Fruit fly (Drosophila melanogaster): ENCODE measurements around the gene RpS6.

RpS6 gene

DNA sequence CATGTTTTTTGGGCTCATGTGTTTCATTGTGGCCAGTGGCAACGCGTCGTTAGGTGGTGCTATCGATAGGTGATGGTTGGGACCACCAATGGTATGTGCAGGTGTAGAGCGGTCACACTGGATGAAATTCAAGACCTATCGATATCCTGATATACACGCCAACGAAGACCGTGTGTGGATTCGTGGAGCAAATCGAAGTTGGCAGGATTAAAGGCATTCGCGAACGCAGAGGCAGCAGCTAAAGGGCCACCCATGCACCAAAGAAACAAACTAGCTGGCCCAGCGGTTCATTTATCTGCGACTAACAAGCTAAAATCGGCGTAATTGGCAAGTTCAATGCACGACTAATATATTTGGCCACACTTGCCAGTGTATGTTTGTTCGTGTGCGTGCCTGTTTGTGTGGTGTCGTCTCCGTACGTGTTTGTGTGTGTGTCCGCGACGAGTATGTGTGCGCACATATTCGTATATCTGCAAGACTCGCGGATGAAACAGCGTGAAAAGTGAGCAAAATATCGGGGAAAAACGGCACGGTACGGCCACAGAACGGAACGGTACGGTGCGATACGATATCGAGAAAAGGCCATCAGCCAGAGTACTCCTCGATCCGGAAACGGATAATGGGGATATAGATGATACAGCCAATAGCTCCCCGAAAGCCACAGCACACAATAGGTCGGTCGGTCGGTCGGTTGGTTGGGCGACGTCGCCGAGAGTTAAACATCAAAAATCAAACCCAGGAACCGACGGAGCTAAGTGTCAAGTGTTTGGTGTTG is 34.9 kb upstream of the RpS6 start, which contains the start of gene Ubr3 (continued):
- TF ChIP-seq CG6791 (GFP tag; IDR thresholded peaks at IDR 0.05; ENCODE audit: partially characterized antibody) (peak; percentile 74), CG11695 (GFP tag; IDR thresholded peaks at IDR 0.05) (no peak), CG7556 (GFP tag; optimal IDR thresholded peaks at IDR 0.05) (no peak), NC2β (GFP tag; optimal IDR thresholded peaks at IDR 0.05) (peak; percentile 35), CG8765 (GFP tag; IDR thresholded peaks at IDR 0.05) (no peak), ash1 (GFP tag; optimal IDR thresholded peaks at IDR 0.05) (no peak), slou (GFP tag; optimal IDR thresholded peaks at IDR 0.05) (no peak), CG14441 (GFP tag; IDR thresholded peaks at IDR 0.05) (no peak), Ssrp (tag; optimal IDR thresholded peaks at IDR 0.05) (no peak), HLH4C (GFP tag; IDR thresholded peaks at IDR 0.05; ENCODE audit: partially characterized antibody) (peak; percentile 81), CG30403 (GFP tag; optimal IDR thresholded peaks at IDR 0.05) (no peak), CG7928 (GFP tag; optimal IDR thresholded peaks at IDR 0.05) (no peak), pzg (GFP tag; optimal IDR thresholded peaks at IDR 0.05) (peak; percentile 87), Ets97D (GFP tag; optimal IDR thresholded peaks at IDR 0.05) (peak; percentile 92), fd64A (GFP tag; optimal IDR thresholded peaks at IDR 0.05) (no peak), CG8290 (GFP tag; optimal IDR thresholded peaks at IDR 0.05) (no peak), CG8290 (tag; optimal IDR thresholded peaks at IDR 0.05) (peak in 1 of 2 experiments; percentile 59), E2f1 (GFP tag; IDR thresholded peaks at IDR 0.05) (no peak), grau (tag; optimal IDR thresholded peaks at IDR 0.05) (no peak), knrl (GFP tag; IDR thresholded peaks at IDR 0.05; ENCODE audit: partially characterized antibody) (peak; percentile 79), fru (optimal IDR thresholded peaks at IDR 0.05) (no peak), CG7372 (GFP tag; IDR thresholded peaks at IDR 0.05) (no peak), Tbp (GFP tag; optimal IDR thresholded peaks at IDR 0.05) (no peak), Hr39 (optimal IDR thresholded peaks at IDR 0.05) (no peak), abd-A (tag; optimal IDR thresholded peaks at IDR 0.05) (no peak), ranshi (GFP tag; IDR thresholded peaks at IDR 0.05) (no peak), CG7271 (tag; optimal IDR thresholded peaks at IDR 0.05) (no peak), bab2 (GFP tag; optimal IDR thresholded peaks at IDR 0.05) (no peak), CG4360 (GFP tag; IDR thresholded peaks at IDR 0.05) (no peak), vfl (GFP tag; optimal IDR thresholded peaks at IDR 0.05) (no peak), Max (GFP tag; optimal IDR thresholded peaks at IDR 0.05) (no peak), tll (GFP tag; optimal IDR thresholded peaks at IDR 0.05) (no peak), CoRest (tag; optimal IDR thresholded peaks at IDR 0.05) (no peak), run (tag; optimal IDR thresholded peaks at IDR 0.05) (no peak), Pdp1 (GFP tag; optimal IDR thresholded peaks at IDR 0.05) (peak in 1 of 2 experiments; percentile 19), Opbp (GFP tag; IDR thresholded peaks at IDR 0.05; ENCODE audit: partially characterized antibody) (peak; percentile 69; the same call in 2 of the 3 replicates), bsh (GFP tag; optimal IDR thresholded peaks at IDR 0.05) (no peak), fu2 (GFP tag; optimal IDR thresholded peaks at IDR 0.05) (no peak), Rfx (GFP tag; IDR thresholded peaks at IDR 0.05) (peak; percentile 42), CG7963 (GFP tag; IDR thresholded peaks at IDR 0.05; ENCODE audit: partially characterized antibody) (peak; percentile 74), ssp (GFP tag; IDR thresholded peaks at IDR 0.05) (peak; percentile 90), wek (GFP tag; optimal IDR thresholded peaks at IDR 0.05) (no peak), CG10267 (tag; optimal IDR thresholded peaks at IDR 0.05) (no peak), dpn (GFP tag; optimal IDR thresholded peaks at IDR 0.05) (peak in 1 of 2 experiments; percentile 11), CG33213 (GFP tag; optimal IDR thresholded peaks at IDR 0.05) (no peak), nom (GFP tag; optimal IDR thresholded peaks at IDR 0.05) (peak; percentile 32), Fer3 (tag; optimal IDR thresholded peaks at IDR 0.05) (no peak), CG12744 (GFP tag; optimal IDR thresholded peaks at IDR 0.05) (no peak), sug (tag; optimal IDR thresholded peaks at IDR 0.05) (peak; percentile 57), org-1 (GFP tag; optimal IDR thresholded peaks at IDR 0.05) (no peak)

Data from whole organism, embryonic.